Worm (Caenorhabditis elegans) whole organism, L3 larva: ENCODE measurements around the gene Y23B4A.1.

Experiments
- elt-1 ChIP-seq: fragments of 150-350 bp; optimal IDR thresholded peaks from 2 replicates; lab custom pipeline; 2014; ENCODE audit warnings: missing biosample characterization, missing genetic modification characterization
- lin-15B ChIP-seq: fragments of 150-350 bp; optimal IDR thresholded peaks from 2 replicates; lab custom pipeline; 2014; ENCODE audit warnings: missing biosample characterization, missing genetic modification characterization
- nhr-237 ChIP-seq: fragments of 150-350 bp; optimal IDR thresholded peaks from 2 replicates; lab custom pipeline; 2014; ENCODE audit warnings: missing biosample characterization, missing genetic modification characterization
- nhr-43 ChIP-seq: sonication (generic microtip); optimal IDR thresholded peaks from 2 replicates; lab custom pipeline; 2016; ENCODE audit warnings: mild to moderate bottlenecking, missing genetic modification characterization, missing compliant biosample characterization; ENCODE audit not compliant: poor library complexity, severe bottlenecking
- sea-2 ChIP-seq: fragments of 150-350 bp; sonication (generic microtip); optimal IDR thresholded peaks from 4 replicates; lab custom pipeline; 2014; ENCODE audit warnings: missing biosample characterization, missing genetic modification reagents, missing genetic modification characterization
- tbx-2 ChIP-seq: sonication (generic microtip); optimal IDR thresholded peaks from 2 replicates; lab custom pipeline; 2016; ENCODE audit warnings: mild to moderate bottlenecking, missing genetic modification characterization, missing compliant biosample characterization
- ztf-4 ChIP-seq: fragments of 150-350 bp; optimal IDR thresholded peaks from 2 replicates; lab custom pipeline; 2014; ENCODE audit warnings: missing biosample characterization, missing genetic modification characterization

ce11 chrX:5932923-5933322 is 15.7 kb upstream of the Y23B4A.1 start:
- TF ChIP-seq tbx-2 (tag; lab: Kevin White, UChicago) = no peak
- no peak for TF ChIP-seq elt-1
- no peak for TF ChIP-seq lin-15B (tag; lab: Kevin White, UChicago)
- TF ChIP-seq ztf-4 (tag; lab: Kevin White, UChicago) = no peak
- no peak for TF ChIP-seq sea-2 (GFP tag; lab: Kevin White, UChicago)
- no peak for TF ChIP-seq nhr-237 (tag; lab: Kevin White, UChicago)
- TF ChIP-seq nhr-43 (tag; lab: Kevin White, UChicago) = no peak
